Worm (Caenorhabditis elegans): ENCODE measurements around the gene exo-1.

The exo-1 gene

ce11 chrIII:13427817-13428216 lies 4.5 kb downstream of the exo-1 start:
- no peak for TF ChIP-seq daf-12 (tag; optimal IDR thresholded peaks at IDR 0.05)

- TF ChIP-seq nhr-25 (tag; optimal IDR thresholded peaks at IDR 0.05; ENCODE audit: borderline replicate concordance, insufficient read depth) (no peak), nhr-6 (tag; optimal IDR thresholded peaks at IDR 0.05) (no peak), pqm-1 (tag; optimal IDR thresholded peaks at IDR 0.05) (no peak), dve-1 (tag; optimal IDR thresholded peaks at IDR 0.05; ENCODE audit: insufficient read depth) (no peak), zfp-2 (tag; optimal IDR thresholded peaks at IDR 0.05) (no peak), skn-1 (tag; optimal IDR thresholded peaks at IDR 0.05) (no peak), Y105C5A.15 (GFP tag; IDR thresholded peaks at IDR 0.05) (no peak), hif-1 (tag; optimal IDR thresholded peaks at IDR 0.05) (no peak), D1046.2 (GFP tag; IDR thresholded peaks at IDR 0.05) (no peak), mdt-29 (GFP tag; IDR thresholded peaks at IDR 0.05) (no peak), Y48G9A.11 (GFP tag; IDR thresholded peaks at IDR 0.05) (no peak), set-16 (GFP tag; IDR thresholded peaks at IDR 0.05) (no peak), T26A8.4 (GFP tag; IDR thresholded peaks at IDR 0.05) (no peak), dmd-8 (GFP tag; IDR thresholded peaks at IDR 0.05) (no peak)
Measured at ce11 chrIII:13429668-13430067, 6.4 kb downstream of the exo-1 start, which contains the start of gene bli-5. Gene bli-5 (minus strand): TSS chrIII:13429768.

ce11 chrIII:13430162-13430561 lies 6.8 kb downstream of the exo-1 start, which contains the start of gene trf-1:
Gene trf-1 (plus strand): TSS chrIII:13430462.
- no peak for TF ChIP-seq egl-43 (GFP tag; IDR thresholded peaks at IDR 0.05)
- TF ChIP-seq ceh-82 (tag; optimal IDR thresholded peaks at IDR 0.05), result no peak
- no peak for TF ChIP-seq mxl-2 (GFP tag; conservative IDR thresholded peaks at IDR 0.05)
- no peak for TF ChIP-seq F37D6.2 (tag; optimal IDR thresholded peaks at IDR 0.05)
- TF ChIP-seq ztf-7 (tag; optimal IDR thresholded peaks at IDR 0.05), result no peak
- no peak for TF ChIP-seq nhr-28 (tag; optimal IDR thresholded peaks at IDR 0.05)
- no peak for TF ChIP-seq mep-1 (tag; optimal IDR thresholded peaks at IDR 0.05)
- no peak for TF ChIP-seq tag-97 (GFP tag; IDR thresholded peaks at IDR 0.05)
- no peak for TF ChIP-seq ZK337.2 (GFP tag; IDR thresholded peaks at IDR 0.05)
- TF ChIP-seq pqm-1 (tag; optimal IDR thresholded peaks at IDR 0.05), result no peak
- TF ChIP-seq saeg-2 (GFP tag; IDR thresholded peaks at IDR 0.05), result no peak
- TF ChIP-seq T20F7.1 (GFP tag; optimal IDR thresholded peaks at IDR 0.05), result no peak
- no peak for TF ChIP-seq F26F4.8 (GFP tag; conservative IDR thresholded peaks at IDR 0.05)
- TF ChIP-seq aha-1 (tag), result no peak
- TF ChIP-seq vab-7 (GFP tag; IDR thresholded peaks at IDR 0.05), result no peak
- no peak for TF ChIP-seq aly-2 (tag; optimal IDR thresholded peaks at IDR 0.05)

- no peak for TF ChIP-seq unc-39 (tag; optimal IDR thresholded peaks at IDR 0.05)
- no peak for TF ChIP-seq rbr-2 (tag; optimal IDR thresholded peaks at IDR 0.05)
Measured at ce11 chrIII:13434404-13434803, 11.1 kb downstream of the exo-1 start, which contains the start of gene F45G2.7. Gene F45G2.7 (minus strand): TSS chrIII:13434504.

- TF ChIP-seq Y105C5A.15 (GFP tag; IDR thresholded peaks at IDR 0.05), result no peak
- no peak for TF ChIP-seq nhr-102 (tag; optimal IDR thresholded peaks at IDR 0.05)
- TF ChIP-seq gei-8 (GFP tag; optimal IDR thresholded peaks at IDR 0.05), result no peak
- TF ChIP-seq nhr-77 (tag; optimal IDR thresholded peaks at IDR 0.05), result no peak
- TF ChIP-seq rbr-2 (tag; optimal IDR thresholded peaks at IDR 0.05), result no peak
- no peak for TF ChIP-seq zfp-3 (GFP tag; conservative IDR thresholded peaks at IDR 0.05)
- no peak for TF ChIP-seq dmd-6 (GFP tag; IDR thresholded peaks at IDR 0.05)
- TF ChIP-seq ztf-7 (tag; optimal IDR thresholded peaks at IDR 0.05), result no peak
- TF ChIP-seq dve-1 (tag; optimal IDR thresholded peaks at IDR 0.05; ENCODE audit: insufficient read depth), result no peak
- TF ChIP-seq mdl-1 (tag; optimal IDR thresholded peaks at IDR 0.05), result no peak
- TF ChIP-seq dmd-9 (GFP tag; IDR thresholded peaks at IDR 0.05), result no peak
- no peak for TF ChIP-seq lin-15B (tag; optimal IDR thresholded peaks at IDR 0.05)
- TF ChIP-seq F10B5.3 (tag; optimal IDR thresholded peaks at IDR 0.05), result no peak
- TF ChIP-seq ceh-82 (tag; optimal IDR thresholded peaks at IDR 0.05), result no peak
- TF ChIP-seq T20F7.1 (GFP tag; optimal IDR thresholded peaks at IDR 0.05), result no peak
- TF ChIP-seq lin-29 (GFP tag; IDR thresholded peaks at IDR 0.05), result no peak
- no peak for TF ChIP-seq madf-5 (GFP tag; IDR thresholded peaks at IDR 0.05)
- TF ChIP-seq duxl-1 (tag; optimal IDR thresholded peaks at IDR 0.05; ENCODE audit: poor library complexity), result no peak
- no peak for TF ChIP-seq snpc-1.2 (GFP tag; IDR thresholded peaks at IDR 0.05)
- no peak for TF ChIP-seq zip-2 (tag; optimal IDR thresholded peaks at IDR 0.05)
Measured at ce11 chrIII:13435570-13435969, 12.3 kb downstream of the exo-1 start, which contains the start of gene F45G2.8. Gene F45G2.8 (minus strand): TSS chrIII:13435670.

Data from whole organism, L4 larva.